Worm (Caenorhabditis elegans) whole organism, young adult: ENCODE data around the gene C03G5.14.

Experiments used
- cebp-2 ChIP-seq: fragments of 200-800 bp; sonication (Bioruptor generic); IDR thresholded peaks from 2 replicates; pipeline ENCODE4 v1.3.6; 2022; ENCODE audit warnings: missing genetic modification characterization, missing compliant biosample characterization
- ceh-27 ChIP-seq: fragments of 200-800 bp; sonication (Bioruptor generic); optimal IDR thresholded peaks from 2 replicates; lab custom pipeline; 2018; ENCODE audit warnings: mild to moderate bottlenecking, missing genetic modification characterization, moderate library complexity, missing compliant biosample characterization
- hrde-1 ChIP-seq: sonication (generic microtip); optimal IDR thresholded peaks from 2 replicates; lab custom pipeline; 2016; ENCODE audit warnings: missing genetic modification characterization, mild to moderate bottlenecking, missing compliant biosample characterization, moderate library complexity, missing genotype, missing genetic modification reagents, borderline replicate concordance
- lir-1 ChIP-seq: fragments of 200-800 bp; sonication (Bioruptor generic); conservative IDR thresholded peaks from 2 replicates; pipeline ENCODE4 v1.3.6; 2022; ENCODE audit warnings: missing genetic modification reagents, missing genetic modification characterization, missing compliant biosample characterization
- madf-10 ChIP-seq: sonication (generic microtip); optimal IDR thresholded peaks from 2 replicates; lab custom pipeline; 2016; ENCODE audit warnings: mild to moderate bottlenecking, missing genetic modification characterization, missing compliant biosample characterization
- madf-6 ChIP-seq: fragments of 200-800 bp; sonication (Bioruptor generic); IDR thresholded peaks from 2 replicates; pipeline ENCODE4 v1.3.6; 2022; ENCODE audit warnings: missing genetic modification reagents, missing genetic modification characterization, missing compliant biosample characterization
- nhr-80 ChIP-seq: sonication (generic microtip); optimal IDR thresholded peaks from 2 replicates; lab custom pipeline; 2016; ENCODE audit warnings: missing genetic modification characterization, missing compliant biosample characterization
- snpc-4 ChIP-seq, 5 experiments: fragments of 150-350 bp in 1 of 5; sonication (generic microtip) in 4 of 5; optimal IDR thresholded peaks; 2 replicates each; lab custom pipeline; 2014 to 2018; ENCODE audit warnings: missing genetic modification characterization in 5 of 5, missing biosample characterization in 3 of 5, antibody characterized with exemption in 2 of 5, mild to moderate bottlenecking in 2 of 5, missing compliant biosample characterization in 2 of 5, missing genotype in 2 of 5, moderate library complexity in 2 of 5, missing genetic modification reagents in 1 of 5
- ztf-3 ChIP-seq: fragments of 200-800 bp; sonication (Bioruptor generic); optimal IDR thresholded peaks from 2 replicates; lab custom pipeline; 2018; ENCODE audit warnings: mild to moderate bottlenecking, missing genetic modification characterization, missing compliant biosample characterization

DNA sequence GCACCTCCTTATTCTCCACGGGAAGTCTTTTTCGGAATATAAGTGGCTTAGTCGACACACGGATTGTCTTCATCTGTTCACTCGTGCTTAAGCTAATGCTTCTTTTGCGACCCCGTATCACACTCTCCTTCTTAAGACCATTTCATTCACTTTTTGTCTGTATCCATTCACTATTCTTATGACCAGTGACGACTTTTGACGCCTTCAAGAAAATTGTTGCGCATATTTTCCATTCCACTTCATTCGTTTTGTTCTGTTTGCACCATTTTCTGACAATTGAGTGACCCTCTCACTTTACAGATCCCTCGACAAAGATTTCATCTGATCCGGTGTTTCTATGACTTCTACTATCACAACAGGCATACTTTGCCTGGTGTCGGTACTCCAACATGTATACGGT lies 14.1 kb upstream of the C03G5.14 start, which contains the start of gene H03E18.1:
- TF ChIP-seq madf-6 (GFP tag; lab: Robert Waterston, UW): no peak
- TF ChIP-seq ztf-3 (GFP tag; lab: Kevin White, UChicago): no peak
- no peak for TF ChIP-seq madf-10 (tag; lab: Kevin White, UChicago)
- TF ChIP-seq nhr-80: no peak
- TF ChIP-seq ceh-27 (GFP tag; lab: Kevin White, UChicago): no peak
- TF ChIP-seq hrde-1 (tag; lab: Kevin White, UChicago): no peak
- TF ChIP-seq snpc-4 (GFP tag; optimal IDR thresholded peaks at IDR 0.05; lab: Kevin White, UChicago): no peak
- no peak for TF ChIP-seq snpc-4 (tag; optimal IDR thresholded peaks at IDR 0.05; lab: Kevin White, UChicago)
- TF ChIP-seq lir-1 (GFP tag; lab: Robert Waterston, UW): no peak
- no peak for TF ChIP-seq cebp-2 (GFP tag; lab: Robert Waterston, UW)
